Worm (Caenorhabditis elegans): ENCODE results near the gene gfi-1.
A peak's percentile ranks its signal among the peaks of the same experiment; 100 is the strongest.

The gfi-1 gene

ce11 chrV:6427433-6427832, 27.7 kb upstream of the gfi-1 start:
- TF ChIP-seq elt-3 (tag; optimal IDR thresholded peaks at IDR 0.05) (no peak), ceh-90 (tag; optimal IDR thresholded peaks at IDR 0.05) (no peak), tbx-2 (tag; optimal IDR thresholded peaks at IDR 0.05) (peak; percentile 9), alr-1 (tag; optimal IDR thresholded peaks at IDR 0.05; ENCODE audit: borderline replicate concordance) (no peak), dsc-1 (tag; optimal IDR thresholded peaks at IDR 0.05) (peak; percentile 12), C16A3.4 (tag; optimal IDR thresholded peaks at IDR 0.05) (peak; percentile 51), vab-15 (tag; optimal IDR thresholded peaks at IDR 0.05) (no peak), rnt-1 (tag; optimal IDR thresholded peaks at IDR 0.05) (peak; percentile 80), sox-4 (tag; optimal IDR thresholded peaks at IDR 0.05) (no peak), efl-1 (optimal IDR thresholded peaks at IDR 0.05) (peak; percentile 55 to 57), efl-1 (GFP tag; optimal IDR thresholded peaks at IDR 0.05 in 1 of 2) (peak; percentile 58 to 92), ces-1 (GFP tag; optimal IDR thresholded peaks at IDR 0.05) (no peak), pag-3 (tag; optimal IDR thresholded peaks at IDR 0.05; ENCODE audit: borderline replicate concordance, insufficient read depth) (no peak), swsn-7 (tag; optimal IDR thresholded peaks at IDR 0.05) (peak; percentile 29), lsy-2 (tag; optimal IDR thresholded peaks at IDR 0.05) (peak; percentile 58 to 87), Y116A8C.19 (tag; optimal IDR thresholded peaks at IDR 0.05; ENCODE audit: borderline replicate concordance) (no peak), unc-130 (tag; optimal IDR thresholded peaks at IDR 0.05) (peak; percentile 17), nhr-90 (tag; optimal IDR thresholded peaks at IDR 0.05; ENCODE audit: poor library complexity) (peak; percentile 44), ztf-11 (tag; optimal IDR thresholded peaks at IDR 0.05) (no peak), nhr-84 (tag; optimal IDR thresholded peaks at IDR 0.05) (no peak), ceh-8 (GFP tag; optimal IDR thresholded peaks at IDR 0.05) (no peak), nhr-71 (tag; optimal IDR thresholded peaks at IDR 0.05) (peak; percentile 65), jun-1 (tag; optimal IDR thresholded peaks at IDR 0.05) (peak; percentile 32), nhr-85 (tag) (peak; percentile 62), nhr-47 (tag; optimal IDR thresholded peaks at IDR 0.05) (peak; percentile 48), fkh-10 (GFP tag; optimal IDR thresholded peaks at IDR 0.05) (no peak), skn-1 (tag; optimal IDR thresholded peaks at IDR 0.05) (no peak), nhr-76 (tag; optimal IDR thresholded peaks at IDR 0.05) (no peak), ceh-82 (tag; optimal IDR thresholded peaks at IDR 0.05) (peak in 2 of 3 experiments; percentile 14 to 45), lin-35 (GFP tag; optimal IDR thresholded peaks at IDR 0.05) (peak; percentile 57 to 66), C04F5.9 (tag; optimal IDR thresholded peaks at IDR 0.05) (no peak), lir-3 (tag; optimal IDR thresholded peaks at IDR 0.05; ENCODE audit: poor library complexity) (no peak), dpl-1 (GFP tag; optimal IDR thresholded peaks at IDR 0.05) (peak; percentile 13 to 62 (median 57)), zip-4 (GFP tag; optimal IDR thresholded peaks at IDR 0.05) (no peak), F16B12.6 (tag; optimal IDR thresholded peaks at IDR 0.05) (peak; percentile 89), ceh-88 (GFP tag; IDR thresholded peaks at IDR 0.05) (no peak), mdl-1 (tag; optimal IDR thresholded peaks at IDR 0.05) (no peak), lin-14 (GFP tag; optimal IDR thresholded peaks at IDR 0.05) (peak; percentile 40), egl-27 (tag; optimal IDR thresholded peaks at IDR 0.05) (no peak), snu-23 (GFP tag; optimal IDR thresholded peaks at IDR 0.05) (peak; percentile 55), nhr-19 (GFP tag; conservative IDR thresholded peaks at IDR 0.05) (no peak), isw-1 (GFP tag; IDR thresholded peaks at IDR 0.05) (peak; percentile 15; the same call in 1 of the 2 replicates), xbp-1 (tag; optimal IDR thresholded peaks at IDR 0.05) (peak; percentile 63), unc-98 (GFP tag; IDR thresholded peaks at IDR 0.05) (no peak), mep-1 (tag; optimal IDR thresholded peaks at IDR 0.05) (peak; percentile 23), blmp-1 (tag; optimal IDR thresholded peaks at IDR 0.05) (peak; percentile 17), aly-2 (tag; optimal IDR thresholded peaks at IDR 0.05) (no peak), sup-37 (GFP tag; optimal IDR thresholded peaks at IDR 0.05) (no peak), nhr-20 (tag; optimal IDR thresholded peaks at IDR 0.05) (peak; percentile 52)

Data from whole organism, L1 larva.